Fruit fly (Drosophila melanogaster) whole organism, embryonic: ENCODE measurements around the gene CG34417.

Experiments used
- Awh ChIP-seq: fragments of 200-800 bp; sonication (Bioruptor generic); IDR thresholded peaks from 2 replicates; pipeline ENCODE4, ENCODE4 v1.3.6; 2022; ENCODE audit warnings: missing biosample characterization, missing genetic modification characterization
- Bdp1 ChIP-seq: fragments of 200-800 bp; sonication (Bioruptor generic); optimal IDR thresholded peaks from 3 replicates; lab custom pipeline; 2016; ENCODE audit warnings: missing biosample characterization, missing genetic modification characterization
- CG10267 ChIP-seq: fragments of 200-800 bp; sonication (Bioruptor generic); optimal IDR thresholded peaks from 2 replicates; lab custom pipeline; 2018; ENCODE audit warnings: missing biosample characterization, mild to moderate bottlenecking, missing genetic modification characterization, moderate library complexity
- CG11504 ChIP-seq: fragments of 200-800 bp; sonication (Bioruptor generic); optimal IDR thresholded peaks from 3 replicates; lab custom pipeline; 2019; ENCODE audit warnings: missing biosample characterization, mild to moderate bottlenecking, missing genetic modification characterization, moderate library complexity
- CG13123 ChIP-seq: fragments of 200-800 bp; sonication (Bioruptor generic); optimal IDR thresholded peaks from 2 replicates; lab custom pipeline; 2016; ENCODE audit warnings: missing biosample characterization, missing genetic modification characterization
- CG14860 ChIP-seq: fragments of 200-800 bp; sonication (Bioruptor generic); IDR thresholded peaks from 3 replicates; pipeline ENCODE4 v1.3.6; 2022; ENCODE audit warnings: missing biosample characterization, missing genetic modification characterization; ENCODE audit not compliant: partially characterized antibody
- CG15601 ChIP-seq: fragments of 200-800 bp; sonication (Bioruptor generic); optimal IDR thresholded peaks from 3 replicates; lab custom pipeline; 2019; ENCODE audit warnings: missing biosample characterization, mild to moderate bottlenecking, missing genetic modification characterization, moderate library complexity
- CG1602 ChIP-seq: fragments of 200-800 bp; sonication (Bioruptor generic); optimal IDR thresholded peaks from 3 replicates; lab custom pipeline; 2016; ENCODE audit warnings: missing biosample characterization, missing genetic modification characterization
- CG1647 ChIP-seq: fragments of 200-800 bp; sonication (Bioruptor generic); optimal IDR thresholded peaks from 3 replicates; lab custom pipeline; 2016; ENCODE audit warnings: missing biosample characterization, missing genetic modification characterization
- CG16815 ChIP-seq: fragments of 200-800 bp; sonication (Bioruptor generic); optimal IDR thresholded peaks from 3 replicates; lab custom pipeline; 2017; ENCODE audit warnings: missing biosample characterization, mild to moderate bottlenecking, missing genetic modification characterization
- CG17186 ChIP-seq: fragments of 200-800 bp; sonication (Bioruptor generic); optimal IDR thresholded peaks from 3 replicates; lab custom pipeline; 2017; ENCODE audit warnings: missing biosample characterization, missing genetic modification reagents, missing genetic modification characterization
- CG17359 ChIP-seq: fragments of 200-800 bp; sonication (Bioruptor generic); optimal IDR thresholded peaks from 3 replicates; lab custom pipeline; 2018; ENCODE audit warnings: missing biosample characterization, mild to moderate bottlenecking, missing genetic modification characterization, moderate library complexity
- CG17568 ChIP-seq: fragments of 200-800 bp; sonication (Bioruptor generic); optimal IDR thresholded peaks from 2 replicates; lab custom pipeline; 2018; ENCODE audit warnings: missing biosample characterization, mild to moderate bottlenecking, missing genetic modification characterization, moderate library complexity
- CG2712 ChIP-seq: fragments of 200-800 bp; optimal IDR thresholded peaks from 3 replicates; lab custom pipeline; 2019; ENCODE audit warnings: missing biosample characterization, mild to moderate bottlenecking, missing genetic modification characterization, moderate library complexity
- CG3065 ChIP-seq: fragments of 200-800 bp; sonication (Bioruptor generic); optimal IDR thresholded peaks from 2 replicates; lab custom pipeline; 2016; ENCODE audit warnings: missing biosample characterization, missing genetic modification characterization
- CG4282 ChIP-seq: fragments of 200-800 bp; sonication (Bioruptor generic); optimal IDR thresholded peaks from 2 replicates; lab custom pipeline; 2016; ENCODE audit warnings: missing biosample characterization, missing genetic modification characterization
- CG6272 ChIP-seq: fragments of 200-800 bp; sonication (Bioruptor generic); IDR thresholded peaks from 2 replicates; pipeline ENCODE4 v1.3.6; 2022; ENCODE audit warnings: missing biosample characterization, missing genetic modification characterization
- CG6791 ChIP-seq: fragments of 200-800 bp; sonication (Bioruptor generic); IDR thresholded peaks from 3 replicates; pipeline ENCODE4 v1.3.6; 2022; ENCODE audit warnings: missing biosample characterization, missing genetic modification characterization; ENCODE audit not compliant: partially characterized antibody
- CG7963 ChIP-seq: fragments of 200-800 bp; sonication (Bioruptor generic); IDR thresholded peaks from 3 replicates; pipeline ENCODE4 v1.3.6; 2022; ENCODE audit warnings: missing biosample characterization, missing genetic modification characterization; ENCODE audit not compliant: partially characterized antibody
- Dip3 ChIP-seq: fragments of 200-800 bp; sonication (Bioruptor generic); optimal IDR thresholded peaks from 3 replicates; lab custom pipeline; 2016; ENCODE audit warnings: missing biosample characterization, missing genetic modification characterization
- Dp ChIP-seq: fragments of 200-800 bp; sonication (Bioruptor generic); optimal IDR thresholded peaks from 2 replicates; lab custom pipeline; 2018; ENCODE audit warnings: missing biosample characterization, mild to moderate bottlenecking, missing genetic modification characterization, moderate library complexity
- Hand ChIP-seq: fragments of 200-800 bp; sonication (Bioruptor generic); optimal IDR thresholded peaks from 2 replicates; lab custom pipeline; 2017; ENCODE audit warnings: mild to moderate bottlenecking, missing biosample characterization, missing genetic modification reagents, missing genetic modification characterization
- Hmx ChIP-seq: fragments of 200-800 bp; sonication (Bioruptor generic); optimal IDR thresholded peaks from 2 replicates; lab custom pipeline; 2016; ENCODE audit warnings: missing biosample characterization, missing genetic modification characterization
- Lim3 ChIP-seq: fragments of 200-800 bp; sonication (Bioruptor generic); IDR thresholded peaks from 2 replicates; pipeline ENCODE4 v1.3.6; 2022; ENCODE audit warnings: missing biosample characterization, missing genetic modification characterization
- NC2α ChIP-seq: fragments of 200-800 bp; sonication (Bioruptor generic); optimal IDR thresholded peaks from 2 replicates; lab custom pipeline; 2016; ENCODE audit warnings: missing biosample characterization, missing genetic modification characterization
- Taf1 ChIP-seq: fragments of 200-800 bp; sonication (Bioruptor generic); IDR thresholded peaks from 2 replicates; pipeline ENCODE4 v1.3.6; 2022; ENCODE audit warnings: missing biosample characterization, missing genetic modification characterization
- Xbp1 ChIP-seq: fragments of 200-800 bp; sonication (Bioruptor generic); optimal IDR thresholded peaks from 3 replicates; lab custom pipeline; 2016; ENCODE audit warnings: missing biosample characterization, mild to moderate bottlenecking, missing genetic modification characterization
- YL-1 ChIP-seq: fragments of 200-800 bp; sonication (Bioruptor generic); optimal IDR thresholded peaks from 3 replicates; lab custom pipeline; 2017; ENCODE audit warnings: missing biosample characterization, mild to moderate bottlenecking, missing genetic modification characterization
- abd-A ChIP-seq: fragments of 200-800 bp; sonication (Bioruptor generic); optimal IDR thresholded peaks from 3 replicates; lab custom pipeline; 2019; ENCODE audit warnings: missing biosample characterization, mild to moderate bottlenecking, missing genetic modification characterization, moderate library complexity
- cg ChIP-seq: fragments of 200-800 bp; sonication (Bioruptor generic); optimal IDR thresholded peaks from 3 replicates; lab custom pipeline; 2019; ENCODE audit warnings: missing biosample characterization, mild to moderate bottlenecking, missing genetic modification characterization, moderate library complexity
- chif ChIP-seq, 2 experiments: fragments of 200-800 bp; sonication (Bioruptor generic); optimal IDR thresholded peaks; 3 replicates each; lab custom pipeline; 2016; ENCODE audit warnings: missing biosample characterization in 2 of 2, missing genetic modification characterization in 2 of 2
- chm ChIP-seq: fragments of 200-800 bp; sonication (Bioruptor generic); IDR thresholded peaks from 2 replicates; pipeline ENCODE4 v1.3.6; 2022; ENCODE audit warnings: missing biosample characterization, missing genetic modification characterization
- croc ChIP-seq: fragments of 200-800 bp; sonication (Bioruptor generic); conservative IDR thresholded peaks from 3 replicates; pipeline ENCODE4 v1.3.6; 2022; ENCODE audit warnings: missing biosample characterization, missing genetic modification characterization
- da ChIP-seq: fragments of 200-800 bp; sonication (Bioruptor generic); optimal IDR thresholded peaks from 2 replicates; lab custom pipeline; 2016; ENCODE audit warnings: missing biosample characterization, missing genetic modification characterization
- dm ChIP-seq: fragments of 200-800 bp; sonication (Bioruptor generic); optimal IDR thresholded peaks from 3 replicates; lab custom pipeline; 2016; ENCODE audit warnings: missing biosample characterization, missing genetic modification characterization
- en ChIP-seq: fragments of 200-800 bp; sonication (Bioruptor generic); optimal IDR thresholded peaks from 2 replicates; lab custom pipeline; 2016; ENCODE audit warnings: missing biosample characterization, missing genetic modification characterization
- ewg ChIP-seq: fragments of 200-800 bp; sonication (Bioruptor generic); optimal IDR thresholded peaks from 3 replicates; lab custom pipeline; 2017; ENCODE audit warnings: mild to moderate bottlenecking, missing biosample characterization, missing genetic modification reagents, missing genetic modification characterization
- gem ChIP-seq: fragments of 200-800 bp; sonication (Bioruptor generic); optimal IDR thresholded peaks from 2 replicates; lab custom pipeline; 2019; ENCODE audit warnings: missing biosample characterization, mild to moderate bottlenecking, missing genetic modification characterization, moderate library complexity
- hbn ChIP-seq: fragments of 200-800 bp; sonication (Bioruptor generic); IDR thresholded peaks from 2 replicates; pipeline ENCODE4 v1.3.6; 2022; ENCODE audit warnings: missing biosample characterization, missing genetic modification characterization; ENCODE audit not compliant: partially characterized antibody
- knrl ChIP-seq: fragments of 200-800 bp; sonication (Bioruptor generic); IDR thresholded peaks from 3 replicates; pipeline ENCODE4 v1.3.6; 2022; ENCODE audit warnings: missing biosample characterization, missing genetic modification characterization; ENCODE audit not compliant: partially characterized antibody
- lmd ChIP-seq: fragments of 200-800 bp; sonication (Bioruptor generic); IDR thresholded peaks from 2 replicates; pipeline ENCODE4 v1.3.6; 2022; ENCODE audit warnings: missing biosample characterization, missing genetic modification characterization
- nom ChIP-seq: fragments of 200-800 bp; sonication (Bioruptor generic); optimal IDR thresholded peaks from 2 replicates; lab custom pipeline; 2017; ENCODE audit warnings: missing biosample characterization, missing genetic modification characterization, mild to moderate bottlenecking, moderate library complexity, missing genetic modification reagents
- pho ChIP-seq: fragments of 200-800 bp; sonication (Bioruptor generic); optimal IDR thresholded peaks from 2 replicates; lab custom pipeline; 2016; ENCODE audit warnings: missing biosample characterization, missing genetic modification characterization
- repo ChIP-seq: fragments of 200-800 bp; sonication (Bioruptor generic); optimal IDR thresholded peaks from 2 replicates; lab custom pipeline; 2016; ENCODE audit warnings: missing biosample characterization, missing genetic modification characterization
- run ChIP-seq: fragments of 200-800 bp; sonication (Bioruptor generic); optimal IDR thresholded peaks from 3 replicates; lab custom pipeline; 2018; ENCODE audit warnings: missing biosample characterization, mild to moderate bottlenecking, missing genetic modification characterization
- sima ChIP-seq: fragments of 200-800 bp; sonication (Bioruptor generic); optimal IDR thresholded peaks from 2 replicates; lab custom pipeline; 2016; ENCODE audit warnings: missing biosample characterization, missing genetic modification characterization
- sisA ChIP-seq: fragments of 200-800 bp; sonication (Bioruptor generic); IDR thresholded peaks from 2 replicates; pipeline ENCODE4 v1.3.6; 2022; ENCODE audit warnings: missing biosample characterization, missing genetic modification characterization
- slp2 ChIP-seq: fragments of 200-800 bp; sonication (Bioruptor generic); optimal IDR thresholded peaks from 2 replicates; lab custom pipeline; 2016; ENCODE audit warnings: missing biosample characterization, missing genetic modification characterization
- tgo ChIP-seq: fragments of 200-800 bp; sonication (Bioruptor generic); IDR thresholded peaks from 3 replicates; pipeline ENCODE4 v1.3.6; 2022; ENCODE audit warnings: missing biosample characterization, missing genetic modification characterization
- tin ChIP-seq: fragments of 200-800 bp; sonication (Bioruptor generic); optimal IDR thresholded peaks from 3 replicates; lab custom pipeline; 2016; ENCODE audit warnings: missing biosample characterization, missing genetic modification characterization
- tx ChIP-seq: fragments of 200-800 bp; sonication (Bioruptor generic); optimal IDR thresholded peaks from 2 replicates; lab custom pipeline; 2016; ENCODE audit warnings: missing biosample characterization, missing genetic modification characterization
- wdn ChIP-seq: fragments of 200-800 bp; sonication (Bioruptor generic); IDR thresholded peaks from 2 replicates; pipeline ENCODE4 v1.3.6; 2022; ENCODE audit warnings: missing biosample characterization, missing genetic modification characterization

Gene CG34417

DNA sequence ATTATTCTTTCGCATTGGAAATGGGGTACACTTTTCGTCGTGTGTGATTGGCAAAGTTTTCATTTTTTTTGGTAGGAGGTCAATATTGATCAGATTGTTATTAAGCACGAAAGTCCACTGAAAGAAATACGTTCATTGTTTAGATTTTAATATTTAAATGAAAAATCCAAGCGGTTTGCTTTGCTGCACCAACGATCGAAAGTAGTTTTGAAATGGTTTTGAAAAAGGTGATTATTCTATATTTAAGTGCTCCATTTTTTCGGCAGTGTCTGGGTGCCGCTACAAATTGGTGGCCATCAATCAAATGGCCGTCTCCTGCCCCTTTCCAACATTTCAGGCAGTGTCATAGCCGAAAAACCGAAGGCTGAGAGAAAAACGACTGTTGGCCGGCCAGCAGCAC lies 33.9 kb downstream of the CG34417 start (continued):
- TF ChIP-seq hbn (GFP tag; lab: Robert Waterston, UW) = no peak
- TF ChIP-seq tin (GFP tag; lab: Kevin White, UChicago) = no peak
- no peak for TF ChIP-seq slp2 (GFP tag; lab: Kevin White, UChicago)
- no peak for TF ChIP-seq chif (GFP tag; optimal IDR thresholded peaks at IDR 0.05; lab: Kevin White, UChicago)
- TF ChIP-seq lmd (GFP tag; lab: Robert Waterston, UW) = peak; percentile 41; the same call in 1 of the 2 replicates
- TF ChIP-seq abd-A (tag; lab: Kevin White, UChicago) = no peak
- no peak for TF ChIP-seq cg
- no peak for TF ChIP-seq dm
- TF ChIP-seq CG4282 (GFP tag; lab: Kevin White, UChicago) = no peak
- no peak for TF ChIP-seq Awh (GFP tag; lab: Robert Waterston, UW)
- no peak for TF ChIP-seq CG17568 (GFP tag; lab: Kevin White, UChicago)
- no peak for TF ChIP-seq croc (GFP tag; lab: Robert Waterston, UW)
- peak; percentile 22 for TF ChIP-seq CG1647
- TF ChIP-seq Hmx (GFP tag; lab: Kevin White, UChicago) = no peak
- TF ChIP-seq CG17186 = no peak
- TF ChIP-seq CG1602 (GFP tag; lab: Kevin White, UChicago) = no peak
- no peak for TF ChIP-seq YL-1
- TF ChIP-seq wdn (GFP tag; lab: Robert Waterston, UW) = no peak
- TF ChIP-seq nom = no peak
- TF ChIP-seq CG3065 = no peak
- TF ChIP-seq NC2α = no peak
- peak; percentile 49; the same call in 2 of the 3 replicates for TF ChIP-seq tgo (GFP tag; lab: Robert Waterston, UW)
- TF ChIP-seq Dip3 (GFP tag; lab: Kevin White, UChicago) = no peak
- peak; percentile 47 for TF ChIP-seq gem
- TF ChIP-seq CG10267 (tag; lab: Kevin White, UChicago) = no peak
- TF ChIP-seq tx = no peak
- no peak for TF ChIP-seq CG6791 (GFP tag; lab: Robert Waterston, UW)
- no peak for TF ChIP-seq Bdp1 (GFP tag; lab: Kevin White, UChicago)
- no peak for TF ChIP-seq da (GFP tag; lab: Kevin White, UChicago)
- TF ChIP-seq chm (GFP tag; lab: Robert Waterston, UW) = no peak
- TF ChIP-seq sima (GFP tag; lab: Kevin White, UChicago) = no peak
- no peak for TF ChIP-seq ewg
- TF ChIP-seq CG7963 (GFP tag; lab: Robert Waterston, UW) = no peak
- TF ChIP-seq sisA (GFP tag; lab: Robert Waterston, UW) = peak; percentile 47
- TF ChIP-seq pho = no peak
- no peak for TF ChIP-seq CG13123 (GFP tag; lab: Kevin White, UChicago)
- TF ChIP-seq Taf1 (GFP tag; lab: Robert Waterston, UW) = no peak
- TF ChIP-seq knrl (GFP tag; lab: Robert Waterston, UW) = no peak
- TF ChIP-seq CG15601 = no peak
- TF ChIP-seq CG17359 (tag; lab: Kevin White, UChicago) = peak; percentile 33
- no peak for TF ChIP-seq en (GFP tag; lab: Kevin White, UChicago)
- no peak for TF ChIP-seq CG16815 (GFP tag; lab: Kevin White, UChicago)
- TF ChIP-seq CG2712 = peak; percentile 28
- TF ChIP-seq Xbp1 = peak; percentile 15
- TF ChIP-seq CG14860 (GFP tag; lab: Robert Waterston, UW) = no peak
- peak; percentile 54 for TF ChIP-seq CG11504 (tag; lab: Kevin White, UChicago)
- no peak for TF ChIP-seq run (tag; lab: Kevin White, UChicago)
- no peak for TF ChIP-seq CG6272 (GFP tag; lab: Robert Waterston, UW)
- no peak for TF ChIP-seq Lim3 (GFP tag; lab: Robert Waterston, UW)
- TF ChIP-seq Dp (GFP tag; lab: Kevin White, UChicago) = no peak
- TF ChIP-seq Hand (GFP tag; lab: Kevin White, UChicago) = no peak
- no peak for TF ChIP-seq repo (GFP tag; lab: Kevin White, UChicago)
